Worm (Caenorhabditis elegans): ENCODE data around the gene C08F11.13.

Gene C08F11.13

DNA sequence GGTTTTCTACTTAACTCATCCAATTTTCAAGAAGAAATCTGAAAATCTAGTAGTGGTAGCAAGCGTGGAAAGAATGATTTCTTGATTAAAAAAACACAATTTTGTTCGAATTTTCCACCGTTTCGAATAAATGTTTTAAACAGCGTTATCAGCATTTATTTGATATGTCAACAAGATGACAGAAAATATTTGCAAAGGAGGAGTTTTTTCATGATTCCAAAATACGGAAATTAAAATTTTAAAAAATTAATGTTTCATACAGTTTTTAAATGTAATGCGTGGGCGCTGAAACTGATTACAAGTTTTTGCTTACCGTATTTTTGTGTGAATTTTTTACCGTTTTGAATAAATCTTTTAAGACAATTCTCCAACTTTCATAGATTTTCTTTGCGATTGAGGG lies 22.9 kb upstream of the C08F11.13 start:
- no peak for TF ChIP-seq dve-1 (tag; optimal IDR thresholded peaks at IDR 0.05)
- TF ChIP-seq lin-11 (tag; optimal IDR thresholded peaks at IDR 0.05) = no peak
- TF ChIP-seq ceh-31 (tag; optimal IDR thresholded peaks at IDR 0.05) = no peak
- no peak for TF ChIP-seq hlh-13 (GFP tag; optimal IDR thresholded peaks at IDR 0.05)
- TF ChIP-seq ztf-16 (tag; optimal IDR thresholded peaks at IDR 0.05) = no peak
- no peak for TF ChIP-seq ceh-45 (GFP tag; IDR thresholded peaks at IDR 0.05)
- TF ChIP-seq pros-1 (tag; optimal IDR thresholded peaks at IDR 0.05) = no peak

DNA sequence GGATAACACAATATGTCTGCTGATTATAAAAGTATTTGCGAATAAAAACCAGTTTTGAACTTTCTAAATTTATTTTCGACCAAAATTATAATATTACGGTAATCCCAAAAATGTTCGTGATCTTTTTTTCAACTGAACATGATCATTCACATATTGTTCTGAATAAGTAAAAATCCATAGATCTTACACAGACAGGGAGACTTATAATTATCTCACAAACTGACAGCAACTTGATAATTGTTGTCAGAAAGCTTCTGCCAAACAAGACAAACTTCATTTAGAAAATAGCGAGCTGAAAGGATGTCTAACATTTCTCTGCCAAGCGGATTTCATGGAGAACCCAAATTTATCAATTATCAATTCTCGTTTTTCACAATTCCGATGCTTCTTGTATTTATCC lies 16.8 kb upstream of the C08F11.13 start, which contains the start of gene sru-21:
Gene sru-21 (plus strand): TSS at position 301 of the 400 bp plus-strand sequence.
- TF ChIP-seq pag-3 (tag; optimal IDR thresholded peaks at IDR 0.05; ENCODE audit: borderline replicate concordance) (no peak), ceh-6 (GFP tag; optimal IDR thresholded peaks at IDR 0.05) (no peak), ceh-22 (tag; optimal IDR thresholded peaks at IDR 0.05) (no peak), ceh-19 (GFP tag; optimal IDR thresholded peaks at IDR 0.05) (no peak)

- TF ChIP-seq pax-1 (tag; optimal IDR thresholded peaks at IDR 0.05) (no peak), hlh-6 (tag; optimal IDR thresholded peaks at IDR 0.05) (no peak), ceh-48 (tag; optimal IDR thresholded peaks at IDR 0.05) (no peak), pros-1 (tag; optimal IDR thresholded peaks at IDR 0.05) (no peak), pag-3 (tag; optimal IDR thresholded peaks at IDR 0.05; ENCODE audit: borderline replicate concordance) (no peak)
Observed at ce11 chrIV:13623533-13623932, 13.8 kb upstream of the C08F11.13 start, which contains the start of gene C08F11.1. TSS of gene C08F11.1 (plus strand) at chrIV:13623833.

ce11 chrIV:13619203-13619602 lies 9.5 kb upstream of the C08F11.13 start, which contains the start of gene C08F11.3:
TSS of gene C08F11.3 (plus strand) at chrIV:13619503.
- TF ChIP-seq ceh-18 (tag; optimal IDR thresholded peaks at IDR 0.05) (no peak), ceh-45 (GFP tag; IDR thresholded peaks at IDR 0.05) (no peak), tbx-2 (tag; optimal IDR thresholded peaks at IDR 0.05) (no peak), ahr-1 (tag; optimal IDR thresholded peaks at IDR 0.05) (no peak), elt-4 (tag; optimal IDR thresholded peaks at IDR 0.05) (no peak), ceh-34 (tag; optimal IDR thresholded peaks at IDR 0.05) (no peak), ceh-9 (tag; optimal IDR thresholded peaks at IDR 0.05) (no peak)

ce11 chrIV:13601973-13602669 lies 7.6 kb downstream of the C08F11.13 start, which contains the start of gene Y45F10B.59:
TSS of gene Y45F10B.59 (plus strand) at chrIV:13602619.
- TF ChIP-seq pat-9 (tag; optimal IDR thresholded peaks at IDR 0.05) = no peak
- no peak for TF ChIP-seq ttx-3 (tag; optimal IDR thresholded peaks at IDR 0.05)
- TF ChIP-seq F13H6.1 (tag; optimal IDR thresholded peaks at IDR 0.05) = no peak
- no peak for TF ChIP-seq tbx-2 (tag; optimal IDR thresholded peaks at IDR 0.05)
- no peak for TF ChIP-seq unc-42 (tag; optimal IDR thresholded peaks at IDR 0.05)
- TF ChIP-seq pax-1 (tag; optimal IDR thresholded peaks at IDR 0.05) = no peak

DNA sequence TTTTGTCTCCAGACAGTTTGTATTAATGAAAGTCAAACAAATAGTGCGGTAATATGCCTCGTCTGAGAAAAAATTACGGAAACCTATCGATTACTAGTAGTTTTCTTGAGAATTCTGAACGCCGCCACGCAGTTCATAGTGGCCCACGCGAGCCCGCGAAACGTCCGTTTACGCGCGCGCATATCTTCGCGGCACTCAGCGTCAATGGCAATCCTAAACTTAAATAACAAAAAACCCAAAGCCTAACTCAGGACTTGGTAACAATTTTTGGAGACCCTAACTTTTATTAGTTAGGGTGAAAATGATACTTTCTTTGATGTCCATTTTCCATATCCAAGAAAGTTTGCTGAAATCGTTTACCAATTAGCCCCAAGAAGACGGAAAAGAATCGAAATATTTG lies 8.3 kb downstream of the C08F11.13 start:
- no peak for TF ChIP-seq pax-1 (tag; optimal IDR thresholded peaks at IDR 0.05)
- TF ChIP-seq pqm-1 (tag; optimal IDR thresholded peaks at IDR 0.05) = no peak
- no peak for TF ChIP-seq ceh-30 (tag; optimal IDR thresholded peaks at IDR 0.05)
- TF ChIP-seq unc-86 (tag; optimal IDR thresholded peaks at IDR 0.05) = no peak

- TF ChIP-seq C38D4.7 (GFP tag; optimal IDR thresholded peaks at IDR 0.05) = no peak
- no peak for TF ChIP-seq ceh-24 (tag; optimal IDR thresholded peaks at IDR 0.05)
- no peak for TF ChIP-seq ahr-1 (tag; optimal IDR thresholded peaks at IDR 0.05)
- no peak for TF ChIP-seq rnt-1 (tag; optimal IDR thresholded peaks at IDR 0.05)
- no peak for TF ChIP-seq lin-11 (tag; optimal IDR thresholded peaks at IDR 0.05)
- TF ChIP-seq ceh-31 (tag; optimal IDR thresholded peaks at IDR 0.05) = no peak
- TF ChIP-seq dve-1 (tag; optimal IDR thresholded peaks at IDR 0.05) = no peak
- TF ChIP-seq fax-1 (tag; optimal IDR thresholded peaks at IDR 0.05) = no peak
- TF ChIP-seq pros-1 (tag; optimal IDR thresholded peaks at IDR 0.05) = no peak
- no peak for TF ChIP-seq gmeb-2 (tag; optimal IDR thresholded peaks at IDR 0.05)
- TF ChIP-seq ceh-2 (tag; optimal IDR thresholded peaks at IDR 0.05) = no peak
- no peak for TF ChIP-seq nfya-1 (tag; optimal IDR thresholded peaks at IDR 0.05)
- no peak for TF ChIP-seq syd-9 (tag; optimal IDR thresholded peaks at IDR 0.05)
- TF ChIP-seq tbx-7 (tag; optimal IDR thresholded peaks at IDR 0.05) = no peak
- TF ChIP-seq hlh-15 (tag; optimal IDR thresholded peaks at IDR 0.05) = no peak
- TF ChIP-seq unc-42 (tag; optimal IDR thresholded peaks at IDR 0.05) = no peak
- TF ChIP-seq ama-1 (optimal IDR thresholded peaks at IDR 0.05) = no peak
Observed at ce11 chrIV:13600643-13601042, 9.0 kb downstream of the C08F11.13 start.
